Worm (Caenorhabditis elegans) whole organism, L4 larva: Measurements from ENCODE around the gene npl-4.2.

Source experiments
- R02D3.7 ChIP-seq: fragments of 150-350 bp; sonication (generic microtip); optimal IDR thresholded peaks from 3 replicates; lab custom pipeline; 2014; ENCODE audit warnings: missing biosample characterization, missing genetic modification characterization
- aha-1 ChIP-seq: fragments of 150-350 bp; peaks from one replicate; lab custom pipeline; 2014; ENCODE audit warnings: missing biosample characterization, missing genetic modification characterization
- aly-2 ChIP-seq: sonication (generic microtip); optimal IDR thresholded peaks from 2 replicates; lab custom pipeline; 2018; ENCODE audit warnings: missing biosample characterization, missing genetic modification characterization
- ceh-32 ChIP-seq: sonication (generic microtip); optimal IDR thresholded peaks from 2 replicates; lab custom pipeline; 2016; ENCODE audit warnings: mild to moderate bottlenecking, missing genetic modification characterization, missing compliant biosample characterization; ENCODE audit not compliant: poor library complexity
- ces-1 ChIP-seq: fragments of 150-350 bp; sonication (generic microtip); optimal IDR thresholded peaks from 4 replicates; lab custom pipeline; 2014; ENCODE audit warnings: missing biosample characterization, missing genetic modification reagents, missing genetic modification characterization
- daf-12 ChIP-seq: fragments of 150-350 bp; optimal IDR thresholded peaks from 2 replicates; lab custom pipeline; 2014; ENCODE audit warnings: missing biosample characterization, missing genetic modification reagents, missing genetic modification characterization
- dpl-1 ChIP-seq: fragments of 150-350 bp; optimal IDR thresholded peaks from 2 replicates; lab custom pipeline; 2014; ENCODE audit warnings: missing biosample characterization, missing genetic modification reagents, missing genetic modification characterization
- fos-1 ChIP-seq: fragments of 150-350 bp; optimal IDR thresholded peaks from 2 replicates; lab custom pipeline; 2014; ENCODE audit warnings: missing biosample characterization, missing genetic modification characterization
- lin-13 ChIP-seq: fragments of 150-350 bp; optimal IDR thresholded peaks from 2 replicates; lab custom pipeline; 2014; ENCODE audit warnings: missing biosample characterization, missing genetic modification reagents, missing genetic modification characterization
- nhr-237 ChIP-seq: sonication (generic microtip); optimal IDR thresholded peaks from 2 replicates; lab custom pipeline; 2017; ENCODE audit warnings: missing biosample characterization, missing genetic modification characterization
- nhr-25 ChIP-seq: sonication (generic microtip); optimal IDR thresholded peaks from 2 replicates; lab custom pipeline; 2017; ENCODE audit warnings: missing genetic modification characterization, mild to moderate bottlenecking, missing compliant biosample characterization, antibody characterized with exemption, moderate library complexity, borderline replicate concordance; ENCODE audit not compliant: insufficient read depth
- pha-4 ChIP-seq, 2 experiments: fragments of 150-350 bp in 1 of 2; fragments of 200-800 bp in 1 of 2; sonication (Bioruptor generic) in 1 of 2; IDR thresholded peaks in 1 of 2; optimal IDR thresholded peaks in 1 of 2; 2 replicates each; pipeline versions ENCODE4 v1.3.6 to Lab custom; 2014 to 2022; ENCODE audit warnings: missing genetic modification characterization in 2 of 2, missing genetic modification reagents in 2 of 2, missing biosample characterization in 1 of 2, missing compliant biosample characterization in 1 of 2
- sdz-12 ChIP-seq: fragments of 200-800 bp; sonication (Bioruptor generic); optimal IDR thresholded peaks from 2 replicates; lab custom pipeline; 2018; ENCODE audit warnings: mild to moderate bottlenecking, missing genetic modification characterization, missing compliant biosample characterization
- unc-130 ChIP-seq: sonication (generic microtip); optimal IDR thresholded peaks from 2 replicates; lab custom pipeline; 2016; ENCODE audit warnings: missing genetic modification reagents, missing genetic modification characterization, missing compliant biosample characterization

DNA sequence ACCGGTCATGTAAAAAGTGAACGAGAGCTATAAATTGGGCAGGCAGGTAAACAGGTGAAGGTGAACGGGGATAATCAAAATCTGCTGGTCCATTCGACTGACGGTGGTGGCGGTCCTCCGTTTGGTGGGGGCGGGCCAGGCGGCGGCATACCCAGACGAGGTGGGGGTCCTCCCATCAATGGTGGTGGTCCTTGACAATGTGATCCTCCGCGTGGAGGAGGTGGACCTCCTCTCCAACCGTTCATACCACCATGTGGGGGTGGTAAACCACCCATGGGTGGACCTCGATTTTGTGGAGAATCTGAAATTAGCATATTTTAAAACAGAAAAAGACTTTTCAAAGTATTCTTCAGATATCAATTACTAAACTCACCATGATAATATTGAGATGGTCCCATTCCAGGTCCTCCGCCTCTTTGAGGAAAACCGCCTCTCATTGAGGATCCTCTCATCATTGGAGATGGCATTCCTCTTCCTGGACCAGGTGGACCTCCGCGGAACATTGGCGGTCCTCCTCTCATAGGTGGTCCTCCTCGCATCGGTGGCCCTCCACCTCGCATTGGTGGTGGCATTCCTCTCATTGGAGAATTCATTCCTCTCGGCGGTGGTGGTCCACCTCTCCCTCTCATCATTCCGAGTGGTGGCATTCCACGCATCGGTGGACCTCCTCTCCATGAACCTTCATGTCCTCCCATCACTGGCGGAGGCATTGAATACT, 17.8 kb downstream of the npl-4.2 start:
- TF ChIP-seq ces-1 (GFP tag; lab: Kevin White, UChicago): no peak
- TF ChIP-seq aha-1 (tag; lab: Kevin White, UChicago): no peak
- TF ChIP-seq dpl-1 (GFP tag; lab: Kevin White, UChicago): no peak
- no peak for TF ChIP-seq nhr-25 (tag; lab: Kevin White, UChicago)
- no peak for TF ChIP-seq unc-130 (GFP tag; lab: Kevin White, UChicago)
- no peak for TF ChIP-seq R02D3.7 (tag; lab: Kevin White, UChicago)
- no peak for TF ChIP-seq lin-13
- TF ChIP-seq pha-4 (GFP tag; IDR thresholded peaks at IDR 0.05; lab: Robert Waterston, UW): no peak
- TF ChIP-seq pha-4 (tag; optimal IDR thresholded peaks at IDR 0.05; lab: Kevin White, UChicago): no peak
- no peak for TF ChIP-seq nhr-237
- TF ChIP-seq aly-2 (tag; lab: Kevin White, UChicago): no peak
- TF ChIP-seq fos-1 (tag; lab: Kevin White, UChicago): no peak
- no peak for TF ChIP-seq ceh-32 (tag; lab: Kevin White, UChicago)
- no peak for TF ChIP-seq sdz-12 (GFP tag; lab: Kevin White, UChicago)
- no peak for TF ChIP-seq daf-12 (tag; lab: Kevin White, UChicago)
